Worm (Caenorhabditis elegans) whole organism, mixed stage, embryonic: Measurements from ENCODE around the gene Y97E10C.1.
A peak's percentile ranks its signal among the peaks of the same experiment; 100 is the strongest.

Source experiments
- M03D4.4 ChIP-seq: sonication (generic microtip); optimal IDR thresholded peaks from 2 replicates; lab custom pipeline; 2017; ENCODE audit warnings: mild to moderate bottlenecking, missing genetic modification characterization, missing compliant biosample characterization
- bed-3 ChIP-seq: fragments of 200-800 bp; sonication (Bioruptor generic); optimal IDR thresholded peaks from 3 replicates; lab custom pipeline; 2018; ENCODE audit warnings: mild to moderate bottlenecking, missing genetic modification characterization, moderate library complexity, missing compliant biosample characterization
- blmp-1 ChIP-seq: fragments of 150-350 bp; optimal IDR thresholded peaks from 2 replicates; lab custom pipeline; 2014; ENCODE audit warnings: missing biosample characterization, missing genetic modification characterization
- ceh-39 ChIP-seq: fragments of 150-350 bp; optimal IDR thresholded peaks from 2 replicates; lab custom pipeline; 2014; ENCODE audit warnings: missing biosample characterization, missing genetic modification characterization
- ceh-43 ChIP-seq: fragments of 200-800 bp; sonication (Bioruptor generic); optimal IDR thresholded peaks from 2 replicates; lab custom pipeline; 2018; ENCODE audit warnings: mild to moderate bottlenecking, missing genetic modification characterization, moderate library complexity, missing compliant biosample characterization
- ceh-83 ChIP-seq: fragments of 200-800 bp; sonication (Bioruptor generic); optimal IDR thresholded peaks from 2 replicates; lab custom pipeline; 2018; ENCODE audit warnings: mild to moderate bottlenecking, missing genetic modification characterization, missing compliant biosample characterization
- ces-1 ChIP-seq: fragments of 150-350 bp; optimal IDR thresholded peaks from 2 replicates; lab custom pipeline; 2014; ENCODE audit warnings: missing biosample characterization, missing genetic modification reagents, missing genetic modification characterization
- cnd-1 ChIP-seq: fragments of 200-800 bp; sonication (Bioruptor generic); optimal IDR thresholded peaks from 2 replicates; lab custom pipeline; 2018; ENCODE audit warnings: mild to moderate bottlenecking, missing genetic modification characterization, missing compliant biosample characterization
- drap-1 ChIP-seq: fragments of 200-800 bp; sonication (Bioruptor generic); optimal IDR thresholded peaks from 3 replicates; lab custom pipeline; 2018; ENCODE audit warnings: mild to moderate bottlenecking, missing genetic modification characterization, missing compliant biosample characterization
- elt-1 ChIP-seq: sonication (generic microtip); optimal IDR thresholded peaks from 2 replicates; lab custom pipeline; 2017; ENCODE audit warnings: missing genetic modification characterization, mild to moderate bottlenecking, missing compliant biosample characterization, antibody characterized with exemption, moderate library complexity, borderline replicate concordance; ENCODE audit not compliant: insufficient read depth
- elt-3 ChIP-seq: fragments of 150-350 bp; optimal IDR thresholded peaks from 2 replicates; lab custom pipeline; 2014; ENCODE audit warnings: missing biosample characterization, missing genetic modification characterization
- flh-1 ChIP-seq: fragments of 200-800 bp; sonication (Bioruptor generic); optimal IDR thresholded peaks from 2 replicates; lab custom pipeline; 2018; ENCODE audit warnings: mild to moderate bottlenecking, missing genetic modification characterization, moderate library complexity, missing compliant biosample characterization
- ham-2 ChIP-seq: fragments of 200-800 bp; sonication (Bioruptor generic); optimal IDR thresholded peaks from 2 replicates; lab custom pipeline; 2018; ENCODE audit warnings: mild to moderate bottlenecking, missing genetic modification characterization, missing compliant biosample characterization
- hlh-1 ChIP-seq: fragments of 150-350 bp; optimal IDR thresholded peaks from 2 replicates; lab custom pipeline; 2014; ENCODE audit warnings: missing biosample characterization, missing genetic modification reagents, missing genetic modification characterization
- lin-13 ChIP-seq: fragments of 150-350 bp; optimal IDR thresholded peaks from 2 replicates; lab custom pipeline; 2014; ENCODE audit warnings: missing biosample characterization, missing genetic modification characterization
- lin-32 ChIP-seq: fragments of 200-800 bp; sonication (Bioruptor generic); optimal IDR thresholded peaks from 2 replicates; lab custom pipeline; 2018; ENCODE audit warnings: mild to moderate bottlenecking, missing genetic modification characterization, missing compliant biosample characterization
- lsy-2 ChIP-seq: fragments of 150-350 bp; optimal IDR thresholded peaks from 2 replicates; lab custom pipeline; 2014; ENCODE audit warnings: missing biosample characterization, missing genetic modification characterization
- mep-1 ChIP-seq: fragments of 150-350 bp; optimal IDR thresholded peaks from 2 replicates; lab custom pipeline; 2017; ENCODE audit warnings: missing biosample characterization, missing genetic modification reagents, missing genetic modification characterization, inconsistent platforms
- mls-2 ChIP-seq: sonication (generic microtip); optimal IDR thresholded peaks from 2 replicates; lab custom pipeline; 2016; ENCODE audit warnings: mild to moderate bottlenecking, missing genetic modification characterization, moderate library complexity, missing compliant biosample characterization
- nhr-12 ChIP-seq: fragments of 150-350 bp; optimal IDR thresholded peaks from 2 replicates; lab custom pipeline; 2014; ENCODE audit warnings: missing biosample characterization, missing genetic modification characterization
- nhr-2 ChIP-seq: fragments of 150-350 bp; optimal IDR thresholded peaks from 2 replicates; lab custom pipeline; 2014; ENCODE audit warnings: missing biosample characterization, missing genetic modification characterization
- nhr-237 ChIP-seq: fragments of 150-350 bp; optimal IDR thresholded peaks from 2 replicates; lab custom pipeline; 2014; ENCODE audit warnings: missing biosample characterization, missing genetic modification characterization
- nhr-28 ChIP-seq: fragments of 150-350 bp; optimal IDR thresholded peaks from 2 replicates; lab custom pipeline; 2014; ENCODE audit warnings: missing biosample characterization, missing genetic modification characterization
- nhr-76 ChIP-seq: sonication (generic microtip); optimal IDR thresholded peaks from 2 replicates; lab custom pipeline; 2017; ENCODE audit warnings: missing biosample characterization, missing genetic modification characterization
- pha-4 ChIP-seq: fragments of 150-350 bp; optimal IDR thresholded peaks from 2 replicates; lab custom pipeline; 2018; ENCODE audit warnings: missing biosample characterization, missing genetic modification reagents, missing genetic modification characterization
- sem-2 ChIP-seq: fragments of 200-800 bp; sonication (Bioruptor generic); optimal IDR thresholded peaks from 2 replicates; lab custom pipeline; 2018; ENCODE audit warnings: mild to moderate bottlenecking, missing genetic modification characterization, missing compliant biosample characterization
- sptf-1 ChIP-seq: sonication (generic microtip); optimal IDR thresholded peaks from 2 replicates; lab custom pipeline; 2017; ENCODE audit warnings: mild to moderate bottlenecking, missing genetic modification characterization, moderate library complexity, missing compliant biosample characterization
- unc-120 ChIP-seq: sonication (generic microtip); optimal IDR thresholded peaks from 2 replicates; lab custom pipeline; 2017; ENCODE audit warnings: missing genetic modification characterization, missing compliant biosample characterization; ENCODE audit not compliant: poor library complexity, severe bottlenecking
- unc-39 ChIP-seq: fragments of 150-350 bp; optimal IDR thresholded peaks from 2 replicates; lab custom pipeline; 2014; ENCODE audit warnings: missing biosample characterization, missing genetic modification characterization
- unc-62 ChIP-seq: fragments of 150-350 bp; optimal IDR thresholded peaks from 2 replicates; lab custom pipeline; 2014; ENCODE audit warnings: missing biosample characterization, missing genetic modification reagents, missing genetic modification characterization
- zip-8 ChIP-seq: fragments of 150-350 bp; optimal IDR thresholded peaks from 2 replicates; lab custom pipeline; 2014; ENCODE audit warnings: missing biosample characterization, missing genetic modification characterization
- ztf-11 ChIP-seq: fragments of 150-350 bp; optimal IDR thresholded peaks from 2 replicates; lab custom pipeline; 2014; ENCODE audit warnings: missing biosample characterization, missing genetic modification characterization

The Y97E10C.1 gene

DNA sequence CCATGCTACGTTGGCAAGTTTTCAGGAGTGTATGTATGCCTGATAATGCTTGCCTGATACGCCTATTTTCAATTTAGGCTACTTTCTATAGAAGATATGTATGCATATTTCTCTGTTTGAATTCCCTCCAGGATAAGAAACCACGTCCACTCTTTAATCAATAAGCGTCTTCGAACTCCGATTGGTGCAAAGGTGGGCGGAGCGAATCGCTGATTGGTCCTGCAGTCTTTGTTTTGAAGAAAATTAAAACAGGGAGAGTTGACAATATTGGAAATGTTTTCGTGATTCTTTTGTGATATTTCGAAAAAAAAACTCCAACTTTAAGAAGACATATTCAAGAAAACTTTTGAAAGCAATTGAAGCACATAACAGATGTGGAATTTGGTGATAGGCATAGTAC lies 33.2 kb downstream of the Y97E10C.1 start:
- TF ChIP-seq bed-3 (no peak), lin-32 (GFP tag; lab: Kevin White, UChicago) (no peak), hlh-1 (tag; lab: Kevin White, UChicago) (no peak), sem-2 (GFP tag; lab: Kevin White, UChicago) (no peak), pha-4 (no peak), unc-62 (GFP tag; lab: Kevin White, UChicago) (no peak), lin-13 (tag; lab: Kevin White, UChicago) (no peak)

DNA sequence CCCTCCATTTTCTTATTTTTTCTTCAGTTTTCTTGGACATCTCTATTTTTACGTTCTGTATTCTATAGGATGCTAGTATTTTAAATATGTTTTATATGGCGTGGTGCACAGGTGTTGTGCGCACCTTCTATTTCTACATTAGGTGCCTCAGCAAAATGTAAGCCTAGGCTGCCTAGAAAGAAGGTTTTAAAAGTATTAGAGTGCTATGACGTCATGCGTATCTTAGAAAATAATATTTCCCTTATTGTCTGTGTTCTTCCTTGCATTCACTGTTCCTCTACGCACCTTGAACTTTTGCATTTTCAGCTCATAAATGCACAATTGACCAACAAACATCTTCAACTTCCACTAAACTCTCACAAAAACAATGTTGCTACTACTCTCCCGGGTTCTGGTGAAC lies 42.3 kb downstream of the Y97E10C.1 start, which contains the start of gene frpr-3:
TSS of gene frpr-3 (plus strand) at position 301 of the 400 bp plus-strand sequence.
- TF ChIP-seq flh-1 (GFP tag; lab: Kevin White, UChicago) (no peak), nhr-237 (no peak), ham-2 (GFP tag; lab: Kevin White, UChicago) (no peak), elt-3 (no peak), sptf-1 (tag; lab: Kevin White, UChicago) (no peak), unc-39 (no peak), drap-1 (no peak), blmp-1 (tag; lab: Kevin White, UChicago) (no peak), ztf-11 (tag; lab: Kevin White, UChicago) (no peak), ceh-39 (tag; lab: Kevin White, UChicago) (no peak), mls-2 (tag; lab: Kevin White, UChicago) (no peak), ceh-83 (GFP tag; lab: Kevin White, UChicago) (no peak), ces-1 (no peak), nhr-76 (no peak), ceh-43 (GFP tag; lab: Kevin White, UChicago) (no peak), zip-8 (tag; lab: Kevin White, UChicago) (no peak), unc-120 (tag; lab: Kevin White, UChicago) (no peak), nhr-2 (tag; lab: Kevin White, UChicago) (no peak)

DNA sequence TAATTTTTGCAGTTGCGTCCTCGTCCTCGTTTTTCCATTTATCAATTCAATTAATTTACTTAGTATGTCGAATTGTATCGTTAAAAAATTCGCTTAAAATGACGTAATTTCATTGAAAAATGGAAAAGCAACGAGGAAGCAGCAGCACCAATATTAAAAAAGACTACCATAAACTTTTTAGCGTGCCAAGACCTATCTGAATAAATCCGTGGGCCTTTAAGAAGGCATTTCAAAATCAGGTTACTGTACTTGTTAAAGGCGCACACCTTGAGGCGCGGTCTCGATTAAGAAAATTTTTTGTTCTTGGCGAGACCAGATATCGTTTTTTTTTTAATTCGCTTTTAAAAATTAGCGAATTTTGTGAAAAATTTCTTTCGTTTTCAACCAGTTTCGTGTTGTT lies 45.0 kb downstream of the Y97E10C.1 start:
- TF ChIP-seq lin-32 (GFP tag; lab: Kevin White, UChicago) (no peak), nhr-12 (tag; lab: Kevin White, UChicago) (no peak), ceh-83 (GFP tag; lab: Kevin White, UChicago) (no peak), ztf-11 (tag; lab: Kevin White, UChicago) (no peak), cnd-1 (tag; lab: Kevin White, UChicago) (no peak), blmp-1 (tag; lab: Kevin White, UChicago) (no peak), lsy-2 (tag; lab: Kevin White, UChicago) (no peak), nhr-28 (no peak), ceh-39 (tag; lab: Kevin White, UChicago) (no peak), mep-1 (tag; lab: Kevin White, UChicago) (no peak), sem-2 (GFP tag; lab: Kevin White, UChicago) (no peak), bed-3 (no peak), nhr-76 (no peak), M03D4.4 (tag; lab: Kevin White, UChicago) (no peak), lin-13 (tag; lab: Kevin White, UChicago) (no peak)

DNA sequence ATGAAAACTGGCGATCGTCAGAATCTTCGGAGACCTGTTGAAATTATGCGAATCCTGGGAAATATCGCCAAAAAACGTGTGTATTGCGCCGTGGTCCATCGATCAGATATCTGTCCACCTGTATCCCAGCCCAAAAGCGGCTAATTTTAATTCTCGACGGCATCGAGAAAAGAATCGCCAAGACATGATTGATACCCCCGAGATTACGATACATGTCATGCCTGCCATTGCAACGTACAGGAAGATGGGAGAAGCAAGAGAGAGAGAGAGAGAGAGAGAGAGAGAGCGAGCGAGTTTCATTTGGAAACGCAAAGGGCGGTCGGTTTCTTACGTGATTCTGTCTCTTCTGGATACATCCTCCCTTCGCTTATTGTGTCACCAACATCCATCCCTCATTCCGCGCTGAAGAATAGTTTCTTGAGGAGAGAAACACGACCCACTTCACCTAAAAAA lies 45.5 kb downstream of the Y97E10C.1 start, which contains the start of gene grl-10:
TSS of gene grl-10 (plus strand) at position 403 of the 453 bp plus-strand sequence.
- TF ChIP-seq lin-13 (tag; lab: Kevin White, UChicago) (no peak), unc-62 (GFP tag; lab: Kevin White, UChicago) (no peak), nhr-2 (tag; lab: Kevin White, UChicago) (no peak), mep-1 (tag; lab: Kevin White, UChicago) (no peak), elt-1 (tag; lab: Kevin White, UChicago) (peak; percentile 70), sptf-1 (tag; lab: Kevin White, UChicago) (no peak), mls-2 (tag; lab: Kevin White, UChicago) (no peak), ham-2 (GFP tag; lab: Kevin White, UChicago) (peak; percentile 28), ceh-83 (GFP tag; lab: Kevin White, UChicago) (no peak)

DNA sequence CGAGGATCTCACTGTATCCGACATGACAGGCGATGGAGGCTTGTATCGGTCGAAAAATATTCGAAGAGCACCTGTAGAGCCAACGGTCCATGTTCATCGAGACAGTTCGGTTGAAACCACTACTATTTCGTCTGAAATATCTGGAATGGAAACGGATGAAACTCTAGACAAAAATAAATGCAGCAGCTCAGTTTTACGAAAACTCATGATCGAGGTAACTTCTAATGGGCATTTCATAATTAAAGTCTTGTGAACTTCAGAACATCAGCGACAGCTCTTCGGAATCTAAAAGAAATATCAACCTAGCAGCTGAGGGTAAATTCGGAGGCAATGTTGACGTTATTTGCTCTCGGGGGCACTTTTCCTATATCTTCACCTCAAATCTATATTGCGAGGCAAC lies 46.5 kb downstream of the Y97E10C.1 start:
- no peak for TF ChIP-seq ceh-83 (GFP tag; lab: Kevin White, UChicago)
